Fruit fly (Drosophila melanogaster) S2 (cell line): Measurements from ENCODE around the gene Hsp23.

Experiments used
- CG8478 ChIP-seq: fragments of >200 bp; optimal IDR thresholded peaks from 2 replicates; lab custom pipeline; 2018
- CTCF ChIP-seq, 2 experiments: fragments of >200 bp; optimal IDR thresholded peaks; 2 replicates each; lab custom pipeline; 2018

DNA sequence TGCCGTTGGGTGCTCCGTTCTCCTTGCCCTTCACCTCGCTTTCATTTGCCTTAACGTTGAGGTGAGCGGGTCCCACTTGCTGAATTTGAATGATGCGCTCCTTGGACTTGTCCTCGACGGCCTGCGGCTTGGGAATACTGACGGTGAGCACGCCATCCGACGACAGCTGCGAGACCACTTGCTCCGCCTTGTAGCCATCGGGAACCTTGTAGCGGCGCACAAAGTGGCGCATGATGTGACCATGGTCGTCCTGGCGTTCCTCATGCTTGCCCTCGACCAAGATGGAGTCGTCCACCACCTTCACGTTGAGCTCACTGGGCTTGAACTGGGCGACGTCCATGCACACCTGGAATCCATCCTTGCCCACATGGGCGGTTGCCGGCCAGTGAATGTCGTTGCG, 5.1 kb upstream of the Hsp23 start:
- no peak for TF ChIP-seq CG8478 (lab: Kevin White, UChicago)
- TF ChIP-seq CTCF (optimal IDR thresholded peaks at IDR 0.05; lab: Kevin White, UChicago): no peak
